Worm (Caenorhabditis elegans) whole organism, late embryonic: Measurements from ENCODE around the gene grd-2.

Experiments
- C08G9.2 ChIP-seq: sonication (generic microtip); optimal IDR thresholded peaks from 2 replicates; lab custom pipeline; 2016; ENCODE audit warnings: mild to moderate bottlenecking, missing genetic modification characterization, moderate library complexity, missing compliant biosample characterization
- C38D4.7 ChIP-seq: fragments of 200-800 bp; sonication (Bioruptor generic); optimal IDR thresholded peaks from 2 replicates; lab custom pipeline; 2018; ENCODE audit warnings: mild to moderate bottlenecking, missing genetic modification characterization, moderate library complexity, missing compliant biosample characterization
- ahr-1 ChIP-seq: sonication (generic microtip); optimal IDR thresholded peaks from 2 replicates; lab custom pipeline; 2016; ENCODE audit warnings: missing genetic modification characterization, missing compliant biosample characterization
- ceh-18 ChIP-seq: sonication (generic microtip); optimal IDR thresholded peaks from 2 replicates; lab custom pipeline; 2016; ENCODE audit warnings: missing genetic modification characterization, missing compliant biosample characterization
- ceh-31 ChIP-seq: sonication (generic microtip); optimal IDR thresholded peaks from 2 replicates; lab custom pipeline; 2016; ENCODE audit warnings: missing genetic modification characterization, missing compliant biosample characterization
- ceh-34 ChIP-seq: sonication (generic microtip); optimal IDR thresholded peaks from 2 replicates; lab custom pipeline; 2016; ENCODE audit warnings: mild to moderate bottlenecking, missing genetic modification characterization, missing compliant biosample characterization
- ceh-48 ChIP-seq: sonication (generic microtip); optimal IDR thresholded peaks from 2 replicates; lab custom pipeline; 2016; ENCODE audit warnings: missing genetic modification characterization, inconsistent platforms, missing compliant biosample characterization
- ceh-6 ChIP-seq: fragments of 200-800 bp; sonication (Bioruptor generic); optimal IDR thresholded peaks from 2 replicates; lab custom pipeline; 2018; ENCODE audit warnings: mild to moderate bottlenecking, missing genetic modification characterization, missing compliant biosample characterization
- dmd-4 ChIP-seq: sonication (generic microtip); optimal IDR thresholded peaks from 2 replicates; lab custom pipeline; 2016; ENCODE audit warnings: borderline replicate concordance, missing genetic modification characterization, missing compliant biosample characterization
- elt-2 ChIP-seq: sonication (generic microtip); optimal IDR thresholded peaks from 2 replicates; lab custom pipeline; 2016; ENCODE audit warnings: missing genetic modification reagents, missing genetic modification characterization, missing compliant biosample characterization
- ets-4 ChIP-seq: sonication (generic microtip); optimal IDR thresholded peaks from 2 replicates; lab custom pipeline; 2016; ENCODE audit warnings: missing genetic modification characterization, missing compliant biosample characterization
- eyg-1 ChIP-seq: sonication (generic microtip); optimal IDR thresholded peaks from 2 replicates; lab custom pipeline; 2016; ENCODE audit warnings: missing genotype, missing genetic modification characterization, missing compliant biosample characterization
- fkh-6 ChIP-seq: sonication (generic microtip); optimal IDR thresholded peaks from 2 replicates; lab custom pipeline; 2016; ENCODE audit warnings: missing genetic modification characterization, missing compliant biosample characterization
- hlh-6 ChIP-seq: sonication (generic microtip); optimal IDR thresholded peaks from 2 replicates; lab custom pipeline; 2016; ENCODE audit warnings: missing genotype, missing genetic modification characterization, missing compliant biosample characterization
- lin-11 ChIP-seq: fragments of 200-800 bp; sonication (Bioruptor generic); optimal IDR thresholded peaks from 2 replicates; lab custom pipeline; 2018; ENCODE audit warnings: mild to moderate bottlenecking, missing genetic modification characterization, missing compliant biosample characterization
- madf-2 ChIP-seq: sonication (generic microtip); optimal IDR thresholded peaks from 2 replicates; lab custom pipeline; 2017; ENCODE audit warnings: missing genetic modification characterization, missing compliant biosample characterization
- mec-3 ChIP-seq: sonication (generic microtip); optimal IDR thresholded peaks from 2 replicates; lab custom pipeline; 2016; ENCODE audit warnings: borderline replicate concordance, missing genetic modification characterization, missing compliant biosample characterization
- nhr-11 ChIP-seq: fragments of 150-350 bp; optimal IDR thresholded peaks from 2 replicates; lab custom pipeline; 2014; ENCODE audit warnings: missing biosample characterization, missing genetic modification characterization
- pax-1 ChIP-seq: fragments of 150-350 bp; optimal IDR thresholded peaks from 2 replicates; lab custom pipeline; 2014; ENCODE audit warnings: missing biosample characterization, missing genetic modification characterization
- pha-4 ChIP-seq: fragments of 150-350 bp; optimal IDR thresholded peaks from 2 replicates; lab custom pipeline; 2018; ENCODE audit warnings: missing biosample characterization, missing genetic modification reagents, missing genetic modification characterization
- ref-2 ChIP-seq: sonication (generic microtip); optimal IDR thresholded peaks from 2 replicates; lab custom pipeline; 2016; ENCODE audit warnings: missing genetic modification characterization, missing compliant biosample characterization
- rnt-1 ChIP-seq: sonication (generic microtip); optimal IDR thresholded peaks from 2 replicates; lab custom pipeline; 2016; ENCODE audit warnings: missing genetic modification characterization, missing compliant biosample characterization
- sdc-2 ChIP-seq: sonication (generic microtip); optimal IDR thresholded peaks from 2 replicates; lab custom pipeline; 2016; ENCODE audit warnings: missing genotype, missing genetic modification characterization, missing compliant biosample characterization
- tbx-2 ChIP-seq: sonication (generic microtip); optimal IDR thresholded peaks from 2 replicates; lab custom pipeline; 2016; ENCODE audit warnings: missing genetic modification characterization, missing compliant biosample characterization
- tbx-7 ChIP-seq: sonication (generic microtip); optimal IDR thresholded peaks from 2 replicates; lab custom pipeline; 2016; ENCODE audit warnings: missing genotype, missing genetic modification characterization, missing compliant biosample characterization
- ttx-3 ChIP-seq: sonication (generic microtip); optimal IDR thresholded peaks from 2 replicates; lab custom pipeline; 2016; ENCODE audit warnings: missing genetic modification reagents, missing genetic modification characterization, missing compliant biosample characterization
- unc-3 ChIP-seq, 2 experiments: fragments of 200-800 bp in 1 of 2; sonication (Bioruptor generic) in 1 of 2; sonication (generic microtip) in 1 of 2; conservative IDR thresholded peaks in 1 of 2; optimal IDR thresholded peaks in 1 of 2; 2 replicates each; pipeline versions ENCODE4 v1.3.6 to Lab custom; 2016 to 2022; ENCODE audit warnings: missing compliant biosample characterization in 2 of 2, missing genetic modification characterization in 2 of 2, missing genetic modification reagents in 1 of 2
- unc-42 ChIP-seq: sonication (generic microtip); optimal IDR thresholded peaks from 2 replicates; lab custom pipeline; 2016; ENCODE audit warnings: missing genotype, missing genetic modification characterization, missing compliant biosample characterization
- unc-55 ChIP-seq: sonication (generic microtip); optimal IDR thresholded peaks from 2 replicates; lab custom pipeline; 2017; ENCODE audit warnings: missing biosample characterization, missing genetic modification reagents, missing genetic modification characterization
- zip-5 ChIP-seq: sonication (generic microtip); optimal IDR thresholded peaks from 2 replicates; lab custom pipeline; 2016; ENCODE audit warnings: missing genetic modification characterization, missing compliant biosample characterization

Gene grd-2

ce11 chrV:20651923-20652322 lies 42.3 kb downstream of the grd-2 start:
- TF ChIP-seq hlh-6 (tag; lab: Kevin White, UChicago) (no peak), unc-42 (tag; lab: Kevin White, UChicago) (peak; percentile 80)

- no peak for TF ChIP-seq C08G9.2 (tag; lab: Kevin White, UChicago)
- TF ChIP-seq madf-2 (tag; lab: Kevin White, UChicago): no peak
- no peak for TF ChIP-seq nhr-11 (tag; lab: Kevin White, UChicago)
- no peak for TF ChIP-seq ets-4 (tag; lab: Kevin White, UChicago)
- no peak for TF ChIP-seq unc-55 (GFP tag; lab: Kevin White, UChicago)
- no peak for TF ChIP-seq ceh-31 (tag; lab: Kevin White, UChicago)
These were observed 44.8 kb downstream of the grd-2 start, which contains the start of gene mnr-1 for ce11 chrV:20654350-20654749. TSS of gene mnr-1 (plus strand) at chrV:20654650.

ce11 chrV:20655174-20655573 lies 45.6 kb downstream of the grd-2 start:
- TF ChIP-seq mec-3 (tag; lab: Kevin White, UChicago): no peak
- TF ChIP-seq unc-42 (tag; lab: Kevin White, UChicago): peak; percentile 89
- TF ChIP-seq, all 69 proteins: peak for 1

- TF ChIP-seq zip-5 (no peak), ceh-34 (tag; lab: Kevin White, UChicago) (no peak), unc-3 (GFP tag; conservative IDR thresholded peaks at IDR 0.05; lab: Robert Waterston, UW) (no peak), unc-3 (tag; optimal IDR thresholded peaks at IDR 0.05; lab: Kevin White, UChicago) (no peak), ceh-48 (tag; lab: Kevin White, UChicago) (no peak), unc-55 (GFP tag; lab: Kevin White, UChicago) (peak; percentile 57), tbx-2 (tag; lab: Kevin White, UChicago) (no peak), dmd-4 (no peak), eyg-1 (tag; lab: Kevin White, UChicago) (no peak)
These were observed 47.0 kb downstream of the grd-2 start for ce11 chrV:20656626-20657025.

ce11 chrV:20660025-20660424 lies 50.4 kb downstream of the grd-2 start, which contains the start of gene W01F3.2:
TSS of gene W01F3.2 (plus strand) at chrV:20660325.
- TF ChIP-seq sdc-2 (tag; lab: Kevin White, UChicago) (no peak), lin-11 (tag; lab: Kevin White, UChicago) (no peak), ceh-48 (tag; lab: Kevin White, UChicago) (no peak), C38D4.7 (GFP tag; lab: Kevin White, UChicago) (no peak), tbx-7 (tag; lab: Kevin White, UChicago) (no peak)

ce11 chrV:20662474-20662873 lies 52.9 kb downstream of the grd-2 start:
- TF ChIP-seq unc-3 (GFP tag; conservative IDR thresholded peaks at IDR 0.05; lab: Robert Waterston, UW): no peak
- no peak for TF ChIP-seq unc-3 (tag; optimal IDR thresholded peaks at IDR 0.05; lab: Kevin White, UChicago)
- TF ChIP-seq lin-11 (tag; lab: Kevin White, UChicago): no peak
- TF ChIP-seq pax-1 (tag; lab: Kevin White, UChicago): no peak
- TF ChIP-seq elt-2: no peak
- TF ChIP-seq ahr-1 (tag; lab: Kevin White, UChicago): no peak
- no peak for TF ChIP-seq ceh-18 (tag; lab: Kevin White, UChicago)
- TF ChIP-seq unc-55 (GFP tag; lab: Kevin White, UChicago): no peak
- no peak for TF ChIP-seq ceh-6 (GFP tag; lab: Kevin White, UChicago)
- TF ChIP-seq ceh-31 (tag; lab: Kevin White, UChicago): no peak
- no peak for TF ChIP-seq pha-4 (tag; lab: Kevin White, UChicago)
- TF ChIP-seq rnt-1 (tag; lab: Kevin White, UChicago): no peak
- TF ChIP-seq ttx-3 (tag; lab: Kevin White, UChicago): no peak
- no peak for TF ChIP-seq fkh-6
- no peak for TF ChIP-seq eyg-1 (tag; lab: Kevin White, UChicago)
- no peak for TF ChIP-seq ref-2
- no peak for TF ChIP-seq C08G9.2 (tag; lab: Kevin White, UChicago)
